Worm (Caenorhabditis elegans) whole organism, L2 larva: ENCODE results near the gene pmp-1.

Experiments used
- C34F6.9 ChIP-seq: fragments of 150-350 bp; optimal IDR thresholded peaks from 2 replicates; lab custom pipeline; 2014; ENCODE audit warnings: missing biosample characterization, missing genetic modification characterization
- F13H6.1 ChIP-seq: sonication (generic microtip); optimal IDR thresholded peaks from 2 replicates; lab custom pipeline; 2016; ENCODE audit warnings: missing genetic modification characterization, missing compliant biosample characterization
- R02D3.7 ChIP-seq: fragments of 150-350 bp; optimal IDR thresholded peaks from 2 replicates; lab custom pipeline; 2014; ENCODE audit warnings: missing biosample characterization, missing genetic modification characterization
- Y55F3AM.14 ChIP-seq: fragments of 200-800 bp; sonication (Bioruptor generic); optimal IDR thresholded peaks from 2 replicates; lab custom pipeline; 2018; ENCODE audit warnings: mild to moderate bottlenecking, missing genetic modification characterization, missing compliant biosample characterization
- ZK546.5 ChIP-seq: sonication (generic microtip); optimal IDR thresholded peaks from 2 replicates; lab custom pipeline; 2017; ENCODE audit warnings: missing biosample characterization, missing genetic modification characterization
- alr-1 ChIP-seq: fragments of 150-350 bp; optimal IDR thresholded peaks from 2 replicates; lab custom pipeline; 2014; ENCODE audit warnings: missing biosample characterization, missing genetic modification characterization
- ama-1 ChIP-seq: fragments of 150-350 bp; optimal IDR thresholded peaks from 2 replicates; lab custom pipeline; 2018; ENCODE audit warnings: inconsistent platforms
- blmp-1 ChIP-seq: sonication (generic microtip); optimal IDR thresholded peaks from 2 replicates; lab custom pipeline; 2017; ENCODE audit warnings: missing genetic modification characterization, mild to moderate bottlenecking, missing compliant biosample characterization, antibody characterized with exemption, moderate library complexity; ENCODE audit not compliant: insufficient read depth
- ceh-16 ChIP-seq: fragments of 150-350 bp; optimal IDR thresholded peaks from 2 replicates; lab custom pipeline; 2014; ENCODE audit warnings: missing biosample characterization, missing genetic modification characterization
- ceh-82 ChIP-seq: fragments of 150-350 bp; optimal IDR thresholded peaks from 2 replicates; lab custom pipeline; 2014; ENCODE audit warnings: missing biosample characterization, missing genetic modification characterization
- crh-2 ChIP-seq: sonication (generic microtip); optimal IDR thresholded peaks from 2 replicates; lab custom pipeline; 2017; ENCODE audit warnings: missing biosample characterization, missing genetic modification characterization
- dmd-4 ChIP-seq: sonication (generic microtip); optimal IDR thresholded peaks from 2 replicates; lab custom pipeline; 2017; ENCODE audit warnings: missing biosample characterization, missing genetic modification characterization
- egl-27 ChIP-seq: sonication (generic microtip); optimal IDR thresholded peaks from 3 replicates; lab custom pipeline; 2017; ENCODE audit warnings: missing biosample characterization, missing genetic modification reagents, missing genetic modification characterization
- elt-1 ChIP-seq: fragments of 150-350 bp; optimal IDR thresholded peaks from 2 replicates; lab custom pipeline; 2014; ENCODE audit warnings: missing biosample characterization, missing genetic modification characterization
- elt-3 ChIP-seq: sonication (generic microtip); optimal IDR thresholded peaks from 2 replicates; lab custom pipeline; 2017; ENCODE audit warnings: missing biosample characterization, missing genetic modification characterization
- fos-1 ChIP-seq: fragments of 150-350 bp; optimal IDR thresholded peaks from 2 replicates; lab custom pipeline; 2014; ENCODE audit warnings: missing biosample characterization, missing genetic modification characterization
- gmeb-1 ChIP-seq: fragments of 150-350 bp; optimal IDR thresholded peaks from 2 replicates; lab custom pipeline; 2014; ENCODE audit warnings: missing biosample characterization, missing genetic modification characterization
- lin-11 ChIP-seq: fragments of 150-350 bp; sonication (generic microtip); optimal IDR thresholded peaks from 2 replicates; lab custom pipeline; 2014; ENCODE audit warnings: missing biosample characterization, missing genetic modification characterization, inconsistent platforms, mixed read lengths
- lin-13 ChIP-seq: fragments of 150-350 bp; optimal IDR thresholded peaks from 2 replicates; lab custom pipeline; 2014; ENCODE audit warnings: missing biosample characterization, missing genetic modification reagents, missing genetic modification characterization
- lin-39 ChIP-seq: fragments of 150-350 bp; optimal IDR thresholded peaks from 2 replicates; lab custom pipeline; 2014; ENCODE audit warnings: missing biosample characterization, missing genetic modification reagents, missing genetic modification characterization
- lsy-2 ChIP-seq, 2 experiments: fragments of 150-350 bp in 1 of 2; sonication (generic microtip) in 1 of 2; optimal IDR thresholded peaks; 2 replicates each; lab custom pipeline; 2014 to 2017; ENCODE audit warnings: missing biosample characterization in 2 of 2, missing genetic modification characterization in 2 of 2
- mab-5 ChIP-seq: fragments of 150-350 bp; optimal IDR thresholded peaks from 2 replicates; lab custom pipeline; 2014; ENCODE audit warnings: missing biosample characterization, missing genetic modification characterization
- mbf-1 ChIP-seq: sonication (generic microtip); optimal IDR thresholded peaks from 2 replicates; lab custom pipeline; 2017; ENCODE audit warnings: missing biosample characterization, missing genetic modification characterization
- mdl-1 ChIP-seq, 2 experiments: fragments of 150-350 bp in 1 of 2; sonication (generic microtip) in 1 of 2; optimal IDR thresholded peaks; 2 replicates each; lab custom pipeline; 2017; ENCODE audit warnings: missing biosample characterization in 2 of 2, missing genetic modification characterization in 2 of 2
- nhr-10 ChIP-seq: sonication (generic microtip); optimal IDR thresholded peaks from 2 replicates; lab custom pipeline; 2017; ENCODE audit warnings: missing biosample characterization, missing genetic modification characterization
- nhr-11 ChIP-seq: fragments of 150-350 bp; optimal IDR thresholded peaks from 2 replicates; lab custom pipeline; 2014; ENCODE audit warnings: missing biosample characterization, missing genetic modification characterization
- nhr-12 ChIP-seq: fragments of 150-350 bp; optimal IDR thresholded peaks from 2 replicates; lab custom pipeline; 2014; ENCODE audit warnings: missing biosample characterization, missing genetic modification characterization
- nhr-129 ChIP-seq: fragments of 150-350 bp; optimal IDR thresholded peaks from 2 replicates; lab custom pipeline; 2014; ENCODE audit warnings: missing biosample characterization, missing genetic modification characterization
- nhr-21 ChIP-seq: fragments of 150-350 bp; optimal IDR thresholded peaks from 2 replicates; lab custom pipeline; 2014; ENCODE audit warnings: missing biosample characterization, missing genetic modification characterization
- nhr-23 ChIP-seq: fragments of 150-350 bp; optimal IDR thresholded peaks from 2 replicates; lab custom pipeline; 2014; ENCODE audit warnings: missing biosample characterization, missing genetic modification reagents, missing genetic modification characterization
- nhr-237 ChIP-seq: fragments of 150-350 bp; optimal IDR thresholded peaks from 2 replicates; lab custom pipeline; 2014; ENCODE audit warnings: missing biosample characterization, missing genetic modification characterization
- nhr-25 ChIP-seq: fragments of 150-350 bp; sonication (generic microtip); optimal IDR thresholded peaks from 3 replicates; lab custom pipeline; 2014; ENCODE audit warnings: missing biosample characterization, missing genetic modification characterization
- nhr-6 ChIP-seq: fragments of 150-350 bp; optimal IDR thresholded peaks from 2 replicates; lab custom pipeline; 2014; ENCODE audit warnings: missing biosample characterization, missing genetic modification characterization
- nhr-77 ChIP-seq: fragments of 150-350 bp; optimal IDR thresholded peaks from 2 replicates; lab custom pipeline; 2014; ENCODE audit warnings: missing biosample characterization, missing genetic modification characterization
- peb-1 ChIP-seq: fragments of 150-350 bp; optimal IDR thresholded peaks from 2 replicates; lab custom pipeline; 2014; ENCODE audit warnings: missing biosample characterization, missing genetic modification characterization
- sem-4 ChIP-seq: fragments of 150-350 bp; optimal IDR thresholded peaks from 2 replicates; lab custom pipeline; 2014; ENCODE audit warnings: missing biosample characterization, missing genetic modification reagents, missing genetic modification characterization
- skn-1 ChIP-seq: sonication (generic microtip); optimal IDR thresholded peaks from 2 replicates; lab custom pipeline; 2017; ENCODE audit warnings: missing biosample characterization, missing genetic modification characterization
- sma-3 ChIP-seq: sonication (generic microtip); optimal IDR thresholded peaks from 2 replicates; lab custom pipeline; 2016; ENCODE audit warnings: missing genetic modification reagents, missing genetic modification characterization, missing compliant biosample characterization
- sma-9 ChIP-seq, 2 experiments: fragments of 150-350 bp in 1 of 2; sonication (generic microtip) in 1 of 2; optimal IDR thresholded peaks; 2 replicates each; lab custom pipeline; 2014 to 2016; ENCODE audit warnings: missing genetic modification characterization in 2 of 2, mild to moderate bottlenecking in 1 of 2, missing biosample characterization in 1 of 2, missing compliant biosample characterization in 1 of 2, missing genetic modification reagents in 1 of 2, moderate library complexity in 1 of 2
- snpc-4 ChIP-seq: fragments of 150-350 bp; optimal IDR thresholded peaks from 2 replicates; lab custom pipeline; 2014; ENCODE audit warnings: missing biosample characterization, missing genetic modification characterization
- unc-39 ChIP-seq: fragments of 150-350 bp; optimal IDR thresholded peaks from 2 replicates; lab custom pipeline; 2014; ENCODE audit warnings: missing biosample characterization, missing genetic modification characterization
- unc-55 ChIP-seq: fragments of 150-350 bp; sonication (generic microtip); optimal IDR thresholded peaks from 3 replicates; lab custom pipeline; 2014; ENCODE audit warnings: missing biosample characterization, missing genetic modification reagents, missing genetic modification characterization
- unc-62 ChIP-seq: fragments of 150-350 bp; optimal IDR thresholded peaks from 2 replicates; lab custom pipeline; 2014; ENCODE audit warnings: missing biosample characterization, missing genetic modification reagents, missing genetic modification characterization
- zag-1 ChIP-seq: fragments of 150-350 bp; optimal IDR thresholded peaks from 2 replicates; lab custom pipeline; 2014; ENCODE audit warnings: missing biosample characterization, missing genetic modification characterization
- ztf-1 ChIP-seq: fragments of 200-800 bp; sonication (Bioruptor generic); conservative IDR thresholded peaks from 2 replicates; pipeline ENCODE4 v1.3.6; 2022; ENCODE audit warnings: missing genetic modification characterization, missing compliant biosample characterization
- ztf-11 ChIP-seq: sonication (generic microtip); optimal IDR thresholded peaks from 2 replicates; lab custom pipeline; 2017; ENCODE audit warnings: missing biosample characterization, missing genetic modification characterization
- ztf-4 ChIP-seq: fragments of 150-350 bp; optimal IDR thresholded peaks from 2 replicates; lab custom pipeline; 2014; ENCODE audit warnings: missing biosample characterization, missing genetic modification characterization

pmp-1 gene

DNA sequence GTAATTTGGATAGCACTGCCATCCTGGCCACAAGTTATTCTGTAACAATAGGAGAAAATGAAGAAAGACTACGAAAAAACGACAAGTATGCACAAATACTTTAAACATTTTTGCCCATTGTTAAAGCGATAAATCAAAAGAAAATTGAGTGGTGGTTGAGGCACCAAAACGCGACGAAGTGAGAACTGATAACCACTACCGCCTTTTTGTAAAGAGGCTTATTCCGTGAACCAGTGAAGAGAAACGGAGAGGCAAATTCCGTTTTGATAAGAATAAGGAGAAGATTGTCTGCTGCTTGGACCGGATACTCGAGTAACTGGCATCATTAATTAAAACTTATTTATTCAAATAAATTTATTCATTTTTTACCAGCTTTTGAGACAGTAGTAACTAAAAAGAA, at the start of gene pmp-1:
Gene pmp-1 (minus strand): TSS at position 39 of the 400 bp plus-strand sequence.
- TF ChIP-seq fos-1 (tag; lab: Kevin White, UChicago) = peak; percentile 77
- TF ChIP-seq lin-39 (tag; lab: Kevin White, UChicago) = no peak
- no peak for TF ChIP-seq nhr-12 (tag; lab: Kevin White, UChicago)
- TF ChIP-seq gmeb-1 (tag; lab: Kevin White, UChicago) = no peak
- TF ChIP-seq ama-1 (lab: Kevin White, UChicago) = no peak
- no peak for TF ChIP-seq alr-1
- TF ChIP-seq Y55F3AM.14 = no peak

DNA sequence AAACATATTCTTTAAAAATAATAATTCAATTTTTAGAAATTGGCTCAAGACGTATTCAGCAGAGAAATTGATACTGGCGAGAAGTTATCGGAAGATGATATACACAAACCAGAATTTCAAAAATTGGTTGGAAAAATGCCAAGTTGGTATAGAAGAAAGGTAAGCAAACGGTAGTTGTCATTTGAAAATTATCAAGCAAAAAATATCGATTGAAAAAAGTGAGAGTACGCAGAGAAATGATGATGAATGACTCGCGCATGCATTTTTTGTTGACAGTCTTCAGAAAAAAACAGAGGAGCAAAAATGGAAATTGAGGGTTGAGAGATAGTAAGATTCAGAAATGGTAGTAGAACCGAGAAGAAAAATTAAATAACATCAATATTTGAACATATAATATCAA, 49.4 kb upstream of the pmp-1 start:
- TF ChIP-seq ama-1 (lab: Kevin White, UChicago) = no peak

DNA sequence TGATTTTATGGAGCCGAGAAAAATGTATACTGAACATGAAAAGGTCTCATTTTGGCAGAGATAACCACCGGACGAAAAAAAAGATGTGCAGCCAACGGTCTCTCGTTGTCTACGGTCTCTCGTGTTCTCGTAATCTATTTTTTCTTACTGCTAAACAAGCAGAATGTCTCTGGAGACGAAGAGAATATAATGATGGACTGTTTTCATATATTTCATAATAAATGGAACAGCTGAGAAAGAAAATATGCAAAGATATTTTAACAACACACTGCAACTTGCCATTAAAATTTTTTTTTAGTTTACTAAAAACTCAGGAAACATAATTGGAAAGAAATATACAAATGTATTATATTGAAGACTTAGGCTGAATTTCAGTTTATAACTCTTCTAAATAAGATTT, 46.5 kb upstream of the pmp-1 start:
- TF ChIP-seq nhr-23 = no peak
- TF ChIP-seq peb-1 = no peak
- no peak for TF ChIP-seq sma-3
- TF ChIP-seq C34F6.9 (tag; lab: Kevin White, UChicago) = peak; percentile 45
- no peak for TF ChIP-seq zag-1 (tag; lab: Kevin White, UChicago)
- peak; percentile 58 for TF ChIP-seq unc-55
- TF ChIP-seq nhr-77 (tag; lab: Kevin White, UChicago) = no peak
- TF ChIP-seq ztf-11 (tag; lab: Kevin White, UChicago) = no peak
- TF ChIP-seq alr-1 = no peak
- TF ChIP-seq lsy-2 (tag; optimal IDR thresholded peaks at IDR 0.05; lab: Kevin White, UChicago) = no peak
- TF ChIP-seq nhr-25 (tag; lab: Kevin White, UChicago) = no peak

- TF ChIP-seq ztf-1 (GFP tag; lab: Robert Waterston, UW) (no peak), ceh-82 (tag; lab: Kevin White, UChicago) (no peak), egl-27 (tag; lab: Kevin White, UChicago) (no peak), nhr-11 (tag; lab: Kevin White, UChicago) (no peak), zag-1 (tag; lab: Kevin White, UChicago) (no peak), lin-39 (tag; lab: Kevin White, UChicago) (no peak), mdl-1 (tag; optimal IDR thresholded peaks at IDR 0.05; lab: Kevin White, UChicago) (no peak), ZK546.5 (tag; lab: Kevin White, UChicago) (no peak), lin-13 (GFP tag; lab: Kevin White, UChicago) (no peak), mbf-1 (tag; lab: Kevin White, UChicago) (no peak), nhr-77 (tag; lab: Kevin White, UChicago) (no peak), crh-2 (peak; percentile 59), mab-5 (tag; lab: Kevin White, UChicago) (no peak), nhr-12 (tag; lab: Kevin White, UChicago) (no peak), nhr-129 (tag; lab: Kevin White, UChicago) (peak; percentile 63), snpc-4 (tag; lab: Kevin White, UChicago) (peak; percentile 2), nhr-237 (tag; lab: Kevin White, UChicago) (no peak), dmd-4 (tag; lab: Kevin White, UChicago) (no peak), unc-55 (peak; percentile 45), nhr-23 (no peak), blmp-1 (tag; lab: Kevin White, UChicago) (no peak), ztf-4 (tag; lab: Kevin White, UChicago) (no peak), sma-3 (no peak), lin-11 (tag; lab: Kevin White, UChicago) (no peak), elt-1 (tag; lab: Kevin White, UChicago) (no peak), R02D3.7 (tag; lab: Kevin White, UChicago) (no peak), peb-1 (no peak), sem-4 (tag; lab: Kevin White, UChicago) (no peak), skn-1 (tag; lab: Kevin White, UChicago) (peak; percentile 28), ztf-11 (tag; lab: Kevin White, UChicago) (no peak), F13H6.1 (peak; percentile 59), Y55F3AM.14 (no peak), elt-3 (tag; lab: Kevin White, UChicago) (no peak), ceh-16 (tag; lab: Kevin White, UChicago) (no peak), nhr-6 (peak; percentile 66), fos-1 (tag; lab: Kevin White, UChicago) (peak; percentile 11), C34F6.9 (tag; lab: Kevin White, UChicago) (peak; percentile 80), unc-62 (GFP tag; lab: Kevin White, UChicago) (no peak), alr-1 (no peak), nhr-21 (tag; lab: Kevin White, UChicago) (no peak), lsy-2 (tag; optimal IDR thresholded peaks at IDR 0.05; lab: Kevin White, UChicago) (peak in 1 of 2 experiments; percentile 66), ama-1 (lab: Kevin White, UChicago) (no peak), unc-39 (tag; lab: Kevin White, UChicago) (no peak), nhr-10 (tag; lab: Kevin White, UChicago) (no peak), sma-9 (GFP tag; optimal IDR thresholded peaks at IDR 0.05; lab: Kevin White, UChicago) (peak; percentile 77), sma-9 (tag; optimal IDR thresholded peaks at IDR 0.05; lab: Kevin White, UChicago) (no peak)
Observed at ce11 chrII:6928416-6928815, 44.9 kb upstream of the pmp-1 start, which contains the start of gene flcn-1. Gene flcn-1 (plus strand): TSS chrII:6928763.
